Worm (Caenorhabditis elegans) whole organism, L2 larva: ENCODE results near the gene cest-28.

Source experiments
- ama-1 ChIP-seq: fragments of 150-350 bp; optimal IDR thresholded peaks from 2 replicates; lab custom pipeline; 2018; ENCODE audit warnings: inconsistent platforms
- blmp-1 ChIP-seq: sonication (generic microtip); optimal IDR thresholded peaks from 2 replicates; lab custom pipeline; 2017; ENCODE audit warnings: missing genetic modification characterization, mild to moderate bottlenecking, missing compliant biosample characterization, antibody characterized with exemption, moderate library complexity; ENCODE audit not compliant: insufficient read depth
- ceh-82 ChIP-seq: fragments of 150-350 bp; optimal IDR thresholded peaks from 2 replicates; lab custom pipeline; 2014; ENCODE audit warnings: missing biosample characterization, missing genetic modification characterization
- egl-27 ChIP-seq: sonication (generic microtip); optimal IDR thresholded peaks from 3 replicates; lab custom pipeline; 2017; ENCODE audit warnings: missing biosample characterization, missing genetic modification reagents, missing genetic modification characterization
- fos-1 ChIP-seq: fragments of 150-350 bp; optimal IDR thresholded peaks from 2 replicates; lab custom pipeline; 2014; ENCODE audit warnings: missing biosample characterization, missing genetic modification characterization
- lin-13 ChIP-seq: fragments of 150-350 bp; optimal IDR thresholded peaks from 2 replicates; lab custom pipeline; 2014; ENCODE audit warnings: missing biosample characterization, missing genetic modification reagents, missing genetic modification characterization
- nhr-237 ChIP-seq: fragments of 150-350 bp; optimal IDR thresholded peaks from 2 replicates; lab custom pipeline; 2014; ENCODE audit warnings: missing biosample characterization, missing genetic modification characterization
- nhr-25 ChIP-seq: fragments of 150-350 bp; sonication (generic microtip); optimal IDR thresholded peaks from 3 replicates; lab custom pipeline; 2014; ENCODE audit warnings: missing biosample characterization, missing genetic modification characterization
- peb-1 ChIP-seq: fragments of 150-350 bp; optimal IDR thresholded peaks from 2 replicates; lab custom pipeline; 2014; ENCODE audit warnings: missing biosample characterization, missing genetic modification characterization
- sma-9 ChIP-seq, 2 experiments: fragments of 150-350 bp in 1 of 2; sonication (generic microtip) in 1 of 2; optimal IDR thresholded peaks; 2 replicates each; lab custom pipeline; 2014 to 2016; ENCODE audit warnings: missing genetic modification characterization in 2 of 2, mild to moderate bottlenecking in 1 of 2, missing biosample characterization in 1 of 2, missing compliant biosample characterization in 1 of 2, missing genetic modification reagents in 1 of 2, moderate library complexity in 1 of 2
- ztf-11 ChIP-seq: sonication (generic microtip); optimal IDR thresholded peaks from 2 replicates; lab custom pipeline; 2017; ENCODE audit warnings: missing biosample characterization, missing genetic modification characterization

DNA sequence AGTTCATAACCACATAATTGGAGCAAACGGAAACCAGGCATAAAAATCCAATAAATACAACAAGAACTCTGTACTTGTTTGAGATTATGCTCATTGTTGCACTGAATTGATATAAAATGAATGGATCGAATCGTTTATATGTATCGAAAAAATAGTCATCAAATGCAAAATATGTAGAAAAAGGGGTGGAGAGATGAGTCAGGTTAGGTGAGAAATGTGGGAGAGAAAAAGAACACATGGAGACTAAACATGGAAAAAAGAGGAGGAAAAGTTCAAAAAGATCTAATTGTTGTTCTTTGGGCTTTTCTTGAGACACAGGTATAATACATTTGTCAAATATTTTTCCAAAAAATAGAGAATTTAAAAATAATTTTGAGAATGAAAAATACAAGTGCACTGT is 18.8 kb downstream of the cest-28 start, which contains the start of gene K11G9.5:
- TF ChIP-seq sma-9 (GFP tag; optimal IDR thresholded peaks at IDR 0.05; lab: Kevin White, UChicago): no peak
- no peak for TF ChIP-seq sma-9 (tag; optimal IDR thresholded peaks at IDR 0.05; lab: Kevin White, UChicago)
- TF ChIP-seq ceh-82 (tag; lab: Kevin White, UChicago): no peak
- no peak for TF ChIP-seq nhr-25 (tag; lab: Kevin White, UChicago)
- no peak for TF ChIP-seq lin-13 (GFP tag; lab: Kevin White, UChicago)
- no peak for TF ChIP-seq ama-1
- TF ChIP-seq nhr-237: no peak
- no peak for TF ChIP-seq blmp-1
- no peak for TF ChIP-seq ztf-11 (tag; lab: Kevin White, UChicago)
- no peak for TF ChIP-seq egl-27
- no peak for TF ChIP-seq peb-1 (tag; lab: Kevin White, UChicago)
- no peak for TF ChIP-seq fos-1 (tag; lab: Kevin White, UChicago)
